Worm (Caenorhabditis elegans): ENCODE data around the gene F27B3.6.

DNA sequence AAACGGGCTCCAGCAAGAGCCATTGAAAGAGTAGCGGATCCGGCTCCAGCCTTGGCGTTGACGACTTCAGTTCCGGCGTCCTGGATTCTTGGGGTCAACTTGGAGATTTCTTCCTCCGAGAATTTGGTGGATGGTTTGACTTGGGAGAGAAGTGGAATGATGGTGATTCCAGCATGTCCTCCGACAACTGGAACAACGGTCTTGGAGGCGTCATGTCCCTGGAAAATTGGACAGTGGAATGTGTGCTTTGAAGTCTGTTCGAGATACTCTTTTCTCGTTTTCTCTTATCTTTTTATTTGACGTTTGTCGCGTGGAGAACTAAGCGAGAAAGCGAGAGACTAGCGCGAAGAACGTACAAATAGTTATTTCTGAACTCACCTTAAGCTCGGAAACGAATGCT, 28.7 kb upstream of the F27B3.6 start:
- TF ChIP-seq hlh-1 (tag; optimal IDR thresholded peaks at IDR 0.05) (no peak), ztf-11 (tag; optimal IDR thresholded peaks at IDR 0.05) (no peak), pha-4 (tag; optimal IDR thresholded peaks at IDR 0.05) (no peak), lin-13 (tag; optimal IDR thresholded peaks at IDR 0.05) (no peak), mep-1 (tag; optimal IDR thresholded peaks at IDR 0.05) (no peak), zip-8 (tag; optimal IDR thresholded peaks at IDR 0.05) (no peak), nhr-76 (tag; optimal IDR thresholded peaks at IDR 0.05) (no peak), unc-62 (GFP tag; optimal IDR thresholded peaks at IDR 0.05) (no peak), ces-1 (GFP tag; optimal IDR thresholded peaks at IDR 0.05) (no peak), M03D4.4 (tag; optimal IDR thresholded peaks at IDR 0.05) (no peak), nhr-12 (tag; optimal IDR thresholded peaks at IDR 0.05) (no peak), sptf-1 (tag; optimal IDR thresholded peaks at IDR 0.05) (no peak)

Measured in whole organism, mixed stage, embryonic.